Fruit fly (Drosophila melanogaster) whole organism, embryonic: ENCODE results near the gene CG10793.

ENCODE experiments used
- BtbVII ChIP-seq: fragments of 200-800 bp; sonication (Bioruptor generic); optimal IDR thresholded peaks from 3 replicates; lab custom pipeline; 2017; ENCODE audit warnings: missing biosample characterization, mild to moderate bottlenecking, missing genetic modification characterization
- CG10565 ChIP-seq: fragments of 200-800 bp; sonication (Bioruptor generic); optimal IDR thresholded peaks from 3 replicates; lab custom pipeline; 2016; ENCODE audit warnings: missing biosample characterization, mild to moderate bottlenecking, missing genetic modification characterization
- CG12155 ChIP-seq: fragments of 200-800 bp; sonication (Bioruptor generic); optimal IDR thresholded peaks from 3 replicates; lab custom pipeline; 2016; ENCODE audit warnings: missing biosample characterization, missing genetic modification characterization
- CG12236 ChIP-seq: fragments of 200-800 bp; sonication (Bioruptor generic); optimal IDR thresholded peaks from 2 replicates; lab custom pipeline; 2016; ENCODE audit warnings: missing biosample characterization, missing genetic modification characterization
- CG13287 ChIP-seq: fragments of 200-800 bp; sonication (Bioruptor generic); IDR thresholded peaks from 2 replicates; pipeline ENCODE4 v1.3.6; 2022; ENCODE audit warnings: missing biosample characterization, missing genetic modification characterization; ENCODE audit not compliant: partially characterized antibody
- CG14965 ChIP-seq: fragments of 200-800 bp; sonication (Bioruptor generic); optimal IDR thresholded peaks from 2 replicates; lab custom pipeline; 2016; ENCODE audit warnings: missing biosample characterization, missing genetic modification characterization, borderline replicate concordance
- CG16815 ChIP-seq: fragments of 200-800 bp; sonication (Bioruptor generic); optimal IDR thresholded peaks from 3 replicates; lab custom pipeline; 2017; ENCODE audit warnings: missing biosample characterization, mild to moderate bottlenecking, missing genetic modification characterization
- CG17829 ChIP-seq: fragments of 200-800 bp; optimal IDR thresholded peaks from 2 replicates; lab custom pipeline; 2019; ENCODE audit warnings: missing biosample characterization, mild to moderate bottlenecking, missing genetic modification characterization, moderate library complexity
- CG17912 ChIP-seq: fragments of 200-800 bp; sonication (Bioruptor generic); optimal IDR thresholded peaks from 2 replicates; lab custom pipeline; 2018; ENCODE audit warnings: missing biosample characterization, mild to moderate bottlenecking, missing genetic modification characterization
- CG18599 ChIP-seq: fragments of 200-800 bp; sonication (Bioruptor generic); optimal IDR thresholded peaks from 3 replicates; lab custom pipeline; 2017; ENCODE audit warnings: missing biosample characterization, missing genetic modification characterization, mild to moderate bottlenecking, moderate library complexity, missing genetic modification reagents
- CG30403 ChIP-seq: fragments of 200-800 bp; sonication (Bioruptor generic); optimal IDR thresholded peaks from 3 replicates; lab custom pipeline; 2016; ENCODE audit warnings: missing biosample characterization, missing genetic modification characterization
- CG3163 ChIP-seq: fragments of 200-800 bp; sonication (Bioruptor generic); optimal IDR thresholded peaks from 3 replicates; lab custom pipeline; 2016; ENCODE audit warnings: missing biosample characterization, missing genetic modification characterization
- CG32532 ChIP-seq: fragments of 200-800 bp; sonication (Bioruptor generic); IDR thresholded peaks from 2 replicates; pipeline ENCODE4 v1.3.6; 2022; ENCODE audit warnings: missing biosample characterization, missing genetic modification characterization
- CG3281 ChIP-seq: fragments of 200-800 bp; sonication (Bioruptor generic); optimal IDR thresholded peaks from 3 replicates; lab custom pipeline; 2017; ENCODE audit warnings: missing biosample characterization, mild to moderate bottlenecking, missing genetic modification characterization
- CG33557 ChIP-seq: fragments of 200-800 bp; sonication (Bioruptor generic); optimal IDR thresholded peaks from 2 replicates; lab custom pipeline; 2019; ENCODE audit warnings: missing biosample characterization, mild to moderate bottlenecking, missing genetic modification characterization, moderate library complexity
- CG43689 ChIP-seq: fragments of 200-800 bp; sonication (Bioruptor generic); IDR thresholded peaks from 2 replicates; pipeline ENCODE4 v1.3.6; 2022; ENCODE audit warnings: missing biosample characterization, missing genetic modification characterization
- CG5180 ChIP-seq: fragments of 200-800 bp; sonication (Bioruptor generic); optimal IDR thresholded peaks from 3 replicates; lab custom pipeline; 2017; ENCODE audit warnings: missing biosample characterization, missing genetic modification characterization, mild to moderate bottlenecking, moderate library complexity, missing genetic modification reagents
- CG5953 ChIP-seq: fragments of 200-800 bp; sonication (Bioruptor generic); IDR thresholded peaks from 2 replicates; pipeline ENCODE4 v1.3.6; 2022; ENCODE audit warnings: missing biosample characterization, missing genetic modification characterization
- CG6689 ChIP-seq: fragments of 200-800 bp; sonication (Bioruptor generic); IDR thresholded peaks from 2 replicates; pipeline ENCODE4 v1.3.6; 2022; ENCODE audit warnings: missing biosample characterization, missing genetic modification characterization
- CG6854 ChIP-seq: fragments of 200-800 bp; sonication (Bioruptor generic); optimal IDR thresholded peaks from 3 replicates; lab custom pipeline; 2017; ENCODE audit warnings: missing biosample characterization, mild to moderate bottlenecking, missing genetic modification characterization
- CG7745 ChIP-seq: fragments of 200-800 bp; sonication (Bioruptor generic); optimal IDR thresholded peaks from 2 replicates; lab custom pipeline; 2018; ENCODE audit warnings: missing biosample characterization, mild to moderate bottlenecking, missing genetic modification characterization, moderate library complexity
- CG7987 ChIP-seq: fragments of 200-800 bp; sonication (Bioruptor generic); optimal IDR thresholded peaks from 2 replicates; lab custom pipeline; 2018; ENCODE audit warnings: missing biosample characterization, mild to moderate bottlenecking, missing genetic modification characterization, moderate library complexity
- CG8290 ChIP-seq, 3 experiments: fragments of 200-800 bp; sonication (Bioruptor generic); optimal IDR thresholded peaks; 2 replicates each; lab custom pipeline; 2016 to 2019; ENCODE audit warnings: missing biosample characterization in 3 of 3, missing genetic modification characterization in 3 of 3, mild to moderate bottlenecking in 2 of 3, moderate library complexity in 1 of 3
- CG8388 ChIP-seq: fragments of 200-800 bp; sonication (Bioruptor generic); optimal IDR thresholded peaks from 2 replicates; lab custom pipeline; 2019; ENCODE audit warnings: missing biosample characterization, mild to moderate bottlenecking, missing genetic modification characterization, moderate library complexity
- CG9609 ChIP-seq: fragments of 200-800 bp; sonication (Bioruptor generic); optimal IDR thresholded peaks from 3 replicates; lab custom pipeline; 2016; ENCODE audit warnings: missing biosample characterization, missing genetic modification characterization
- D19B ChIP-seq: fragments of 200-800 bp; sonication (Bioruptor generic); optimal IDR thresholded peaks from 2 replicates; lab custom pipeline; 2017; ENCODE audit warnings: missing biosample characterization, mild to moderate bottlenecking, missing genetic modification characterization
- HHEX ChIP-seq: fragments of 200-800 bp; sonication (Bioruptor generic); optimal IDR thresholded peaks from 3 replicates; lab custom pipeline; 2017; ENCODE audit warnings: missing biosample characterization, mild to moderate bottlenecking, missing genetic modification characterization, missing genetic modification reagents
- Hr51 ChIP-seq, 2 experiments: fragments of 200-800 bp; sonication (Bioruptor generic); optimal IDR thresholded peaks; 2 replicates in 1 of 2; 3 replicates in 1 of 2; lab custom pipeline; 2016 to 2018; ENCODE audit warnings: missing biosample characterization in 2 of 2, missing genetic modification characterization in 2 of 2, mild to moderate bottlenecking in 1 of 2, moderate library complexity in 1 of 2
- Oli ChIP-seq: fragments of 200-800 bp; sonication (Bioruptor generic); optimal IDR thresholded peaks from 2 replicates; lab custom pipeline; 2018; ENCODE audit warnings: missing biosample characterization, mild to moderate bottlenecking, missing genetic modification characterization, moderate library complexity
- Opbp ChIP-seq: fragments of 200-800 bp; sonication (Bioruptor generic); IDR thresholded peaks from 3 replicates; pipeline ENCODE4 v1.3.6; 2022; ENCODE audit warnings: missing biosample characterization, missing genetic modification characterization; ENCODE audit not compliant: partially characterized antibody
- Sox102F ChIP-seq: fragments of 200-800 bp; sonication (Bioruptor generic); optimal IDR thresholded peaks from 2 replicates; lab custom pipeline; 2018; ENCODE audit warnings: missing biosample characterization, mild to moderate bottlenecking, missing genetic modification characterization, moderate library complexity
- Xrp1 ChIP-seq: fragments of 200-800 bp; sonication (Bioruptor generic); IDR thresholded peaks from 2 replicates; pipeline ENCODE4 v1.3.6; 2022; ENCODE audit warnings: missing biosample characterization, missing genetic modification characterization
- bcd ChIP-seq: fragments of 200-800 bp; sonication (Bioruptor generic); optimal IDR thresholded peaks from 2 replicates; lab custom pipeline; 2017; ENCODE audit warnings: missing biosample characterization, mild to moderate bottlenecking, missing genetic modification characterization
- btn ChIP-seq: fragments of 200-800 bp; sonication (Bioruptor generic); optimal IDR thresholded peaks from 2 replicates; lab custom pipeline; 2016; ENCODE audit warnings: missing biosample characterization, missing genetic modification characterization
- danr ChIP-seq: fragments of 200-800 bp; sonication (Bioruptor generic); IDR thresholded peaks from 2 replicates; pipeline ENCODE4 v1.3.6; 2022; ENCODE audit warnings: missing biosample characterization, missing genetic modification characterization
- dmrt99B ChIP-seq: fragments of 200-800 bp; sonication (Bioruptor generic); optimal IDR thresholded peaks from 2 replicates; lab custom pipeline; 2018; ENCODE audit warnings: missing biosample characterization, mild to moderate bottlenecking, missing genetic modification characterization, moderate library complexity
- exex ChIP-seq: fragments of 200-800 bp; sonication (Bioruptor generic); optimal IDR thresholded peaks from 4 replicates; lab custom pipeline; 2018; ENCODE audit warnings: missing biosample characterization, mild to moderate bottlenecking, missing genetic modification characterization, moderate library complexity
- gcm ChIP-seq: fragments of 200-800 bp; sonication (Bioruptor generic); optimal IDR thresholded peaks from 2 replicates; lab custom pipeline; 2019; ENCODE audit warnings: missing biosample characterization, mild to moderate bottlenecking, missing genetic modification characterization, moderate library complexity
- gro ChIP-seq: fragments of 200-800 bp; sonication (Bioruptor generic); optimal IDR thresholded peaks from 2 replicates; lab custom pipeline; 2016; ENCODE audit warnings: missing biosample characterization, missing genetic modification characterization
- gsb-n ChIP-seq: fragments of 200-800 bp; sonication (Bioruptor generic); optimal IDR thresholded peaks from 3 replicates; lab custom pipeline; 2018; ENCODE audit warnings: missing biosample characterization, mild to moderate bottlenecking, missing genetic modification characterization
- h ChIP-seq: fragments of >200 bp; optimal IDR thresholded peaks from 2 replicates; lab custom pipeline; 2017
- mirr ChIP-seq: fragments of 200-800 bp; sonication (Bioruptor generic); optimal IDR thresholded peaks from 3 replicates; lab custom pipeline; 2018; ENCODE audit warnings: missing biosample characterization, mild to moderate bottlenecking, missing genetic modification characterization
- nau ChIP-seq: fragments of 200-800 bp; sonication (Bioruptor generic); optimal IDR thresholded peaks from 3 replicates; lab custom pipeline; 2017; ENCODE audit warnings: missing biosample characterization, mild to moderate bottlenecking, missing genetic modification characterization, missing genetic modification reagents
- schlank ChIP-seq: fragments of 200-800 bp; sonication (Bioruptor generic); optimal IDR thresholded peaks from 2 replicates; lab custom pipeline; 2018; ENCODE audit warnings: missing biosample characterization, mild to moderate bottlenecking, missing genetic modification characterization
- shn ChIP-seq: fragments of 200-800 bp; sonication (Bioruptor generic); optimal IDR thresholded peaks from 3 replicates; lab custom pipeline; 2016; ENCODE audit warnings: missing biosample characterization, missing genetic modification characterization
- sisA ChIP-seq: fragments of 200-800 bp; sonication (Bioruptor generic); IDR thresholded peaks from 2 replicates; pipeline ENCODE4 v1.3.6; 2022; ENCODE audit warnings: missing biosample characterization, missing genetic modification characterization
- tin ChIP-seq: fragments of 200-800 bp; sonication (Bioruptor generic); optimal IDR thresholded peaks from 3 replicates; lab custom pipeline; 2016; ENCODE audit warnings: missing biosample characterization, missing genetic modification characterization
- twi ChIP-seq: fragments of 200-800 bp; optimal IDR thresholded peaks from 2 replicates; lab custom pipeline; 2019; ENCODE audit warnings: missing biosample characterization, mild to moderate bottlenecking, missing genetic modification characterization, moderate library complexity

Gene CG10793

DNA sequence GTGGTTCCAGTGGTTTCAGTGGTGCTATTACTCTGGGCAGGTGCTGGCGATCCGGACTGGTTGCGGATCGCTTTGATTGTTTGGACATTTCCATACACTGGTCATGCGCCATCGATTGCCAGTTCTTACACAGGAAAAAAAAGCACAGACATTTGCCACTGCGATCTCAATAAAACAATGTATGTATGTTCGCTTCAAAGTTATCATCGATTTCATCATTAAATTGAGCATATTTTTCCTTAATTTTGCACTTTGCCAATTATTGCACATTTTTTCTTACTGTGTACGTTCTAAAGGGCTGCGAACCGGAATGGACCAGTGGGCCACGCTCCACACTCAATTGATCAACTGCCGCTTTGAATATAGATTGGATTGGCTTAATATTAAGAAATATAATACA is 47.5 kb upstream of the CG10793 start (continued):
- TF ChIP-seq danr (GFP tag; lab: Robert Waterston, UW) = no peak
- TF ChIP-seq CG14965 = no peak
- peak; percentile 33 for TF ChIP-seq CG16815 (GFP tag; lab: Kevin White, UChicago)
- peak; percentile 1 to 67 for TF ChIP-seq Hr51 (GFP tag; optimal IDR thresholded peaks at IDR 0.05; lab: Kevin White, UChicago)
- peak; percentile 59 for TF ChIP-seq CG9609
- TF ChIP-seq CG5180 (GFP tag; lab: Kevin White, UChicago) = no peak
- TF ChIP-seq CG17912 (GFP tag; lab: Kevin White, UChicago) = no peak
- no peak for TF ChIP-seq mirr (GFP tag; lab: Kevin White, UChicago)
- peak; percentile 94 for TF ChIP-seq gro (GFP tag; lab: Kevin White, UChicago)
- no peak for TF ChIP-seq CG43689 (GFP tag; lab: Robert Waterston, UW)
- TF ChIP-seq CG17829 (tag; lab: Kevin White, UChicago) = no peak
- TF ChIP-seq D19B (GFP tag; lab: Kevin White, UChicago) = peak; percentile 60
- TF ChIP-seq gsb-n (tag; lab: Kevin White, UChicago) = peak; percentile 4
- no peak for TF ChIP-seq twi (tag; lab: Kevin White, UChicago)
- no peak for TF ChIP-seq CG8388 (GFP tag; lab: Kevin White, UChicago)
- no peak for TF ChIP-seq CG10565 (GFP tag; lab: Kevin White, UChicago)
- TF ChIP-seq bcd = peak; percentile 70
- TF ChIP-seq Opbp (GFP tag; lab: Robert Waterston, UW) = no peak
- TF ChIP-seq BtbVII (GFP tag; lab: Kevin White, UChicago) = peak; percentile 53
- TF ChIP-seq CG3281 (GFP tag; lab: Kevin White, UChicago) = peak; percentile 83
- TF ChIP-seq CG32532 = peak; percentile 97
- peak; percentile 29 for TF ChIP-seq exex
- peak; percentile 12 for TF ChIP-seq dmrt99B (tag; lab: Kevin White, UChicago)
- peak; percentile 66 for TF ChIP-seq CG30403 (GFP tag; lab: Kevin White, UChicago)
- TF ChIP-seq CG7745 (tag; lab: Kevin White, UChicago) = no peak
- TF ChIP-seq shn (GFP tag; lab: Kevin White, UChicago) = peak; percentile 49
- TF ChIP-seq nau (GFP tag; lab: Kevin White, UChicago) = no peak
- TF ChIP-seq gcm (GFP tag; lab: Kevin White, UChicago) = no peak
- peak; percentile 40 for TF ChIP-seq CG3163
- TF ChIP-seq CG8290 (GFP tag; optimal IDR thresholded peaks at IDR 0.05; lab: Kevin White, UChicago) = no peak
- peak in 1 of 2 experiments; percentile 90 for TF ChIP-seq CG8290 (tag; optimal IDR thresholded peaks at IDR 0.05; lab: Kevin White, UChicago)
- TF ChIP-seq CG5953 (GFP tag; lab: Robert Waterston, UW) = peak; percentile 23; the same call in 1 of the 2 replicates
- TF ChIP-seq CG12155 = peak; percentile 76
- no peak for TF ChIP-seq CG12236 (GFP tag; lab: Kevin White, UChicago)
- peak; percentile 80 for TF ChIP-seq CG18599 (GFP tag; lab: Kevin White, UChicago)
- peak; percentile 51 for TF ChIP-seq Oli (tag; lab: Kevin White, UChicago)
- TF ChIP-seq Xrp1 (GFP tag; lab: Robert Waterston, UW) = peak; percentile 72
- peak; percentile 81 for TF ChIP-seq schlank
- TF ChIP-seq HHEX (GFP tag; lab: Kevin White, UChicago) = peak; percentile 61
- TF ChIP-seq h (lab: Kevin White, UChicago) = no peak
- TF ChIP-seq btn (GFP tag; lab: Kevin White, UChicago) = no peak
- peak; percentile 63 for TF ChIP-seq sisA
- peak; percentile 61 for TF ChIP-seq CG6689
- peak; percentile 6 for TF ChIP-seq CG7987
- TF ChIP-seq Sox102F (GFP tag; lab: Kevin White, UChicago) = no peak
- TF ChIP-seq CG33557 (GFP tag; lab: Kevin White, UChicago) = no peak
- peak; percentile 56 for TF ChIP-seq CG6854 (GFP tag; lab: Kevin White, UChicago)
- TF ChIP-seq CG13287 (GFP tag; lab: Robert Waterston, UW) = no peak
- TF ChIP-seq tin (GFP tag; lab: Kevin White, UChicago) = peak; percentile 53
